Worm (Caenorhabditis elegans) whole organism, L3 larva: ENCODE measurements around the gene gst-15.

ENCODE experiments used
- R02D3.7 ChIP-seq: fragments of 150-350 bp; optimal IDR thresholded peaks from 2 replicates; lab custom pipeline; 2014; ENCODE audit warnings: missing biosample characterization, missing genetic modification characterization
- ZK546.5 ChIP-seq: sonication (generic microtip); optimal IDR thresholded peaks from 2 replicates; lab custom pipeline; 2017; ENCODE audit warnings: missing biosample characterization, missing genetic modification characterization
- aly-2 ChIP-seq: fragments of 150-350 bp; optimal IDR thresholded peaks from 2 replicates; lab custom pipeline; 2014; ENCODE audit warnings: missing biosample characterization, missing genetic modification characterization
- ama-1 ChIP-seq: fragments of 150-350 bp; optimal IDR thresholded peaks from 2 replicates; lab custom pipeline; 2018
- ceh-16 ChIP-seq: sonication (generic microtip); optimal IDR thresholded peaks from 2 replicates; lab custom pipeline; 2017; ENCODE audit warnings: missing biosample characterization, missing genetic modification characterization
- ceh-28 ChIP-seq: fragments of 150-350 bp; optimal IDR thresholded peaks from 2 replicates; lab custom pipeline; 2014; ENCODE audit warnings: missing biosample characterization, missing genetic modification reagents, missing genetic modification characterization
- ceh-82 ChIP-seq: fragments of 150-350 bp; optimal IDR thresholded peaks from 2 replicates; lab custom pipeline; 2014; ENCODE audit warnings: missing biosample characterization, missing genetic modification characterization
- ceh-9 ChIP-seq: sonication (generic microtip); optimal IDR thresholded peaks from 2 replicates; lab custom pipeline; 2018; ENCODE audit warnings: missing biosample characterization, missing genetic modification characterization
- daf-12 ChIP-seq: fragments of 150-350 bp; optimal IDR thresholded peaks from 2 replicates; lab custom pipeline; 2014; ENCODE audit warnings: missing biosample characterization, missing genetic modification reagents, missing genetic modification characterization
- egl-27 ChIP-seq: sonication (generic microtip); optimal IDR thresholded peaks from 4 replicates; lab custom pipeline; 2017; ENCODE audit warnings: missing biosample characterization, missing genetic modification reagents, missing genetic modification characterization
- egl-5 ChIP-seq: fragments of 150-350 bp; optimal IDR thresholded peaks from 2 replicates; lab custom pipeline; 2017; ENCODE audit warnings: missing biosample characterization, missing genetic modification reagents, missing genetic modification characterization, inconsistent platforms
- elt-1 ChIP-seq: fragments of 150-350 bp; optimal IDR thresholded peaks from 2 replicates; lab custom pipeline; 2014; ENCODE audit warnings: missing biosample characterization, missing genetic modification characterization
- elt-2 ChIP-seq: sonication (generic microtip); optimal IDR thresholded peaks from 2 replicates; lab custom pipeline; 2016; ENCODE audit warnings: missing genetic modification reagents, mild to moderate bottlenecking, missing genetic modification characterization, missing compliant biosample characterization
- elt-3 ChIP-seq, 3 experiments: fragments of 150-350 bp in 1 of 3; sonication (generic microtip) in 2 of 3; optimal IDR thresholded peaks; 2 replicates in 2 of 3; 4 replicates in 1 of 3; lab custom pipeline; 2014 to 2017; ENCODE audit warnings: missing biosample characterization in 3 of 3, missing genetic modification characterization in 3 of 3
- eor-1 ChIP-seq, 2 experiments: fragments of 150-350 bp; optimal IDR thresholded peaks; 2 replicates each; lab custom pipeline; 2014 to 2018; ENCODE audit warnings: missing biosample characterization in 2 of 2, missing genetic modification characterization in 2 of 2
- fkh-10 ChIP-seq: sonication (generic microtip); optimal IDR thresholded peaks from 2 replicates; lab custom pipeline; 2017; ENCODE audit warnings: missing biosample characterization, missing genetic modification reagents, missing genetic modification characterization
- fkh-2 ChIP-seq: fragments of 150-350 bp; optimal IDR thresholded peaks from 2 replicates; lab custom pipeline; 2014; ENCODE audit warnings: missing biosample characterization, missing genetic modification reagents, missing genetic modification characterization
- fos-1 ChIP-seq: fragments of 150-350 bp; optimal IDR thresholded peaks from 2 replicates; lab custom pipeline; 2014; ENCODE audit warnings: missing biosample characterization, missing genetic modification characterization
- hmg-11 ChIP-seq: sonication (generic microtip); optimal IDR thresholded peaks from 2 replicates; lab custom pipeline; 2016; ENCODE audit warnings: missing genetic modification characterization, missing compliant biosample characterization
- jun-1 ChIP-seq: fragments of 150-350 bp; optimal IDR thresholded peaks from 2 replicates; lab custom pipeline; 2014; ENCODE audit warnings: missing biosample characterization, missing genetic modification reagents, missing genetic modification characterization
- lin-15B ChIP-seq: fragments of 150-350 bp; optimal IDR thresholded peaks from 2 replicates; lab custom pipeline; 2014; ENCODE audit warnings: missing biosample characterization, missing genetic modification characterization
- lin-39 ChIP-seq: fragments of 150-350 bp; optimal IDR thresholded peaks from 2 replicates; lab custom pipeline; 2018; ENCODE audit warnings: missing biosample characterization, missing genetic modification reagents, missing genetic modification characterization
- lsy-12 ChIP-seq: sonication (generic microtip); optimal IDR thresholded peaks from 2 replicates; lab custom pipeline; 2016; ENCODE audit warnings: mild to moderate bottlenecking, missing genetic modification characterization, missing compliant biosample characterization
- mdl-1 ChIP-seq: fragments of 150-350 bp; optimal IDR thresholded peaks from 2 replicates; lab custom pipeline; 2014; ENCODE audit warnings: missing biosample characterization, missing genetic modification characterization
- mml-1 ChIP-seq: fragments of 150-350 bp; sonication (generic microtip); optimal IDR thresholded peaks from 3 replicates; lab custom pipeline; 2014; ENCODE audit warnings: missing biosample characterization, missing genetic modification characterization
- nfya-1 ChIP-seq: sonication (generic microtip); optimal IDR thresholded peaks from 2 replicates; lab custom pipeline; 2017; ENCODE audit warnings: missing genetic modification characterization, mild to moderate bottlenecking, missing compliant biosample characterization, antibody characterized with exemption, moderate library complexity; ENCODE audit not compliant: insufficient read depth
- nhr-11 ChIP-seq: fragments of 150-350 bp; optimal IDR thresholded peaks from 2 replicates; lab custom pipeline; 2014; ENCODE audit warnings: missing biosample characterization, missing genetic modification characterization
- nhr-12 ChIP-seq: fragments of 150-350 bp; optimal IDR thresholded peaks from 2 replicates; lab custom pipeline; 2014; ENCODE audit warnings: missing biosample characterization, missing genetic modification characterization
- nhr-23 ChIP-seq: fragments of 150-350 bp; optimal IDR thresholded peaks from 2 replicates; lab custom pipeline; 2014; ENCODE audit warnings: missing biosample characterization, missing genetic modification reagents, missing genetic modification characterization
- nhr-237 ChIP-seq: fragments of 150-350 bp; optimal IDR thresholded peaks from 2 replicates; lab custom pipeline; 2014; ENCODE audit warnings: missing biosample characterization, missing genetic modification characterization
- nhr-25 ChIP-seq: sonication (generic microtip); optimal IDR thresholded peaks from 2 replicates; lab custom pipeline; 2017; ENCODE audit warnings: missing biosample characterization, missing genetic modification characterization
- nhr-28 ChIP-seq: fragments of 150-350 bp; optimal IDR thresholded peaks from 2 replicates; lab custom pipeline; 2014; ENCODE audit warnings: missing biosample characterization, missing genetic modification characterization
- nhr-43 ChIP-seq: sonication (generic microtip); optimal IDR thresholded peaks from 2 replicates; lab custom pipeline; 2016; ENCODE audit warnings: mild to moderate bottlenecking, missing genetic modification characterization, missing compliant biosample characterization; ENCODE audit not compliant: poor library complexity, severe bottlenecking
- nhr-67 ChIP-seq: fragments of 150-350 bp; optimal IDR thresholded peaks from 2 replicates; lab custom pipeline; 2014; ENCODE audit warnings: missing biosample characterization, missing genetic modification characterization
- nhr-76 ChIP-seq: fragments of 150-350 bp; sonication (generic microtip); optimal IDR thresholded peaks from 5 replicates; lab custom pipeline; 2014; ENCODE audit warnings: missing biosample characterization, missing genetic modification characterization
- nhr-77 ChIP-seq: fragments of 150-350 bp; optimal IDR thresholded peaks from 2 replicates; lab custom pipeline; 2014; ENCODE audit warnings: missing biosample characterization, missing genetic modification characterization
- pha-4 ChIP-seq: fragments of 150-350 bp; optimal IDR thresholded peaks from 2 replicates; lab custom pipeline; 2014; ENCODE audit warnings: missing biosample characterization, missing genetic modification reagents, missing genetic modification characterization
- pqm-1 ChIP-seq: fragments of 150-350 bp; optimal IDR thresholded peaks from 2 replicates; lab custom pipeline; 2017; ENCODE audit warnings: missing biosample characterization, missing genetic modification characterization, inconsistent platforms
- sea-2 ChIP-seq: fragments of 150-350 bp; sonication (generic microtip); optimal IDR thresholded peaks from 4 replicates; lab custom pipeline; 2014; ENCODE audit warnings: missing biosample characterization, missing genetic modification reagents, missing genetic modification characterization
- skn-1 ChIP-seq: fragments of 150-350 bp; optimal IDR thresholded peaks from 2 replicates; lab custom pipeline; 2014; ENCODE audit warnings: missing biosample characterization, missing genetic modification characterization
- snpc-4 ChIP-seq: fragments of 150-350 bp; optimal IDR thresholded peaks from 2 replicates; lab custom pipeline; 2014; ENCODE audit warnings: missing biosample characterization, missing genetic modification characterization
- tbx-2 ChIP-seq: sonication (generic microtip); optimal IDR thresholded peaks from 2 replicates; lab custom pipeline; 2016; ENCODE audit warnings: mild to moderate bottlenecking, missing genetic modification characterization, missing compliant biosample characterization
- unc-39 ChIP-seq: sonication (generic microtip); optimal IDR thresholded peaks from 4 replicates; lab custom pipeline; 2017; ENCODE audit warnings: missing biosample characterization, missing genetic modification characterization
- unc-62 ChIP-seq: fragments of 150-350 bp; sonication (generic microtip); optimal IDR thresholded peaks from 4 replicates; lab custom pipeline; 2014; ENCODE audit warnings: missing biosample characterization, missing genetic modification reagents, missing genetic modification characterization
- zag-1 ChIP-seq: fragments of 150-350 bp; optimal IDR thresholded peaks from 2 replicates; lab custom pipeline; 2014; ENCODE audit warnings: missing biosample characterization, missing genetic modification characterization
- ztf-11 ChIP-seq: fragments of 150-350 bp; optimal IDR thresholded peaks from 2 replicates; lab custom pipeline; 2014; ENCODE audit warnings: missing biosample characterization, missing genetic modification characterization
- ztf-4 ChIP-seq: fragments of 150-350 bp; optimal IDR thresholded peaks from 2 replicates; lab custom pipeline; 2014; ENCODE audit warnings: missing biosample characterization, missing genetic modification characterization

The gst-15 gene

ce11 chrII:13575018-13575948 is 37.7 kb downstream of the gst-15 start, which contains the start of the genes mrpl-37 and lin-38:
Gene mrpl-37, minus strand, starts transcription at chrII:13575068.
Gene lin-38, plus strand, starts transcription at chrII:13575925.
- no peak for TF ChIP-seq fos-1 (tag; lab: Kevin White, UChicago)
- TF ChIP-seq aly-2 = no peak
- no peak for TF ChIP-seq ceh-82 (tag; lab: Kevin White, UChicago)
- no peak for TF ChIP-seq skn-1 (tag; lab: Kevin White, UChicago)
- TF ChIP-seq pha-4 (tag; lab: Kevin White, UChicago) = peak; percentile 88
- no peak for TF ChIP-seq ZK546.5
- no peak for TF ChIP-seq nhr-28
- TF ChIP-seq elt-2 (tag; lab: Kevin White, UChicago) = peak; percentile 47
- no peak for TF ChIP-seq mml-1 (tag; lab: Kevin White, UChicago)
- TF ChIP-seq nhr-76 = no peak
- peak; percentile 97 for TF ChIP-seq lin-15B (tag; lab: Kevin White, UChicago)
- no peak for TF ChIP-seq ceh-16 (tag; lab: Kevin White, UChicago)
- no peak for TF ChIP-seq unc-62 (GFP tag; lab: Kevin White, UChicago)
- TF ChIP-seq nhr-67 (tag; lab: Kevin White, UChicago) = no peak
- TF ChIP-seq ceh-9 = no peak
- peak; percentile 51 for TF ChIP-seq elt-1
- no peak for TF ChIP-seq nhr-237 (tag; lab: Kevin White, UChicago)
- TF ChIP-seq sea-2 (GFP tag; lab: Kevin White, UChicago) = no peak
- no peak for TF ChIP-seq unc-39 (tag; lab: Kevin White, UChicago)
- TF ChIP-seq fkh-2 (tag; lab: Kevin White, UChicago) = no peak
- TF ChIP-seq ama-1 (lab: Kevin White, UChicago) = no peak
- TF ChIP-seq egl-5 (tag; lab: Kevin White, UChicago) = no peak
- no peak for TF ChIP-seq elt-3 (tag; optimal IDR thresholded peaks at IDR 0.05; lab: Kevin White, UChicago)
- TF ChIP-seq ztf-4 (tag; lab: Kevin White, UChicago) = no peak
- peak; percentile 91 for TF ChIP-seq lin-39 (tag; lab: Kevin White, UChicago)
- TF ChIP-seq R02D3.7 (tag; lab: Kevin White, UChicago) = no peak
- no peak for TF ChIP-seq tbx-2 (tag; lab: Kevin White, UChicago)
- TF ChIP-seq lsy-12 = no peak
- peak; percentile 61 for TF ChIP-seq nhr-25 (tag; lab: Kevin White, UChicago)
- TF ChIP-seq egl-27 = no peak
- no peak for TF ChIP-seq daf-12
- no peak for TF ChIP-seq eor-1 (tag; optimal IDR thresholded peaks at IDR 0.05; lab: Kevin White, UChicago)
- no peak for TF ChIP-seq fkh-10
- no peak for TF ChIP-seq nhr-77
- TF ChIP-seq hmg-11 (tag; lab: Kevin White, UChicago) = peak; percentile 72
- TF ChIP-seq ceh-28 = no peak
- no peak for TF ChIP-seq jun-1 (tag; lab: Kevin White, UChicago)
- TF ChIP-seq nhr-12 (tag; lab: Kevin White, UChicago) = no peak
- peak; percentile 79 for TF ChIP-seq snpc-4 (tag; lab: Kevin White, UChicago)
- TF ChIP-seq ztf-11 = no peak
- TF ChIP-seq pqm-1 (tag; lab: Kevin White, UChicago) = no peak
- peak; percentile 67 for TF ChIP-seq nhr-23
- no peak for TF ChIP-seq mdl-1 (tag; lab: Kevin White, UChicago)
- peak; percentile 83 for TF ChIP-seq nfya-1 (tag; lab: Kevin White, UChicago)
- no peak for TF ChIP-seq nhr-43
- TF ChIP-seq zag-1 (tag; lab: Kevin White, UChicago) = no peak
- no peak for TF ChIP-seq nhr-11
